Fruit fly (Drosophila melanogaster) whole organism, wandering third instar larva: Measurements from ENCODE around the gene Rm62.
A peak's percentile ranks its signal among the peaks of the same experiment; 100 is the strongest.

Experiments used
- Abd-B ChIP-seq: fragments of >200 bp; optimal IDR thresholded peaks from 2 replicates; lab custom pipeline; 2017; ENCODE audit warnings: missing biosample characterization, missing genetic modification characterization
- CG32264 ChIP-seq: fragments of 200-800 bp; sonication (Bioruptor generic); optimal IDR thresholded peaks from 2 replicates; lab custom pipeline; 2016; ENCODE audit warnings: missing biosample characterization, missing genetic modification characterization
- CG9705 ChIP-seq: fragments of 200-800 bp; sonication (Bioruptor generic); optimal IDR thresholded peaks from 2 replicates; lab custom pipeline; 2018; ENCODE audit warnings: missing biosample characterization, mild to moderate bottlenecking, missing genetic modification characterization
- CrebA ChIP-seq: fragments of 200-800 bp; sonication (Bioruptor generic); optimal IDR thresholded peaks from 2 replicates; lab custom pipeline; 2016; ENCODE audit warnings: missing biosample characterization, mild to moderate bottlenecking, missing genetic modification characterization, borderline replicate concordance
- Dfd ChIP-seq: fragments of >200 bp; optimal IDR thresholded peaks from 2 replicates; lab custom pipeline; 2017; ENCODE audit warnings: missing biosample characterization, missing genetic modification characterization
- Dif ChIP-seq: fragments of 200-275, 200-300 bp; sonication (Bioruptor generic); optimal IDR thresholded peaks from 2 replicates; lab custom pipeline; 2018; ENCODE audit warnings: missing biosample characterization, missing genetic modification characterization; ENCODE audit not compliant: partially characterized antibody
- GATAd ChIP-seq: sonication (Bioruptor generic); optimal IDR thresholded peaks from 2 replicates; lab custom pipeline; 2016; ENCODE audit warnings: missing biosample characterization, missing genetic modification characterization
- HLH106 ChIP-seq: fragments of 200-800 bp; optimal IDR thresholded peaks from 3 replicates; lab custom pipeline; 2019; ENCODE audit warnings: missing biosample characterization, mild to moderate bottlenecking, missing genetic modification characterization, moderate library complexity
- Hr83 ChIP-seq: fragments of 200-300 bp; sonication (Bioruptor generic); optimal IDR thresholded peaks from 2 replicates; lab custom pipeline; 2016; ENCODE audit warnings: missing biosample characterization, mild to moderate bottlenecking, missing genetic modification characterization, moderate library complexity; ENCODE audit not compliant: poor library complexity, severe bottlenecking
- Jra ChIP-seq: sonication (Bioruptor generic); optimal IDR thresholded peaks from 2 replicates; lab custom pipeline; 2016; ENCODE audit warnings: missing biosample characterization, missing genetic modification characterization
- Mio ChIP-seq: sonication (Bioruptor generic); optimal IDR thresholded peaks from 2 replicates; lab custom pipeline; 2016; ENCODE audit warnings: missing biosample characterization, missing genetic modification characterization
- Myc ChIP-seq: fragments of >200 bp; optimal IDR thresholded peaks from 2 replicates; lab custom pipeline; 2017
- N ChIP-seq: fragments of >200 bp; optimal IDR thresholded peaks from 2 replicates; lab custom pipeline; 2018; ENCODE audit warnings: missing biosample characterization, missing external identifiers, missing genetic modification characterization
- OdsH ChIP-seq: fragments of 200-800 bp; sonication (Bioruptor generic); optimal IDR thresholded peaks from 2 replicates; lab custom pipeline; 2016; ENCODE audit warnings: missing biosample characterization, mild to moderate bottlenecking, missing genetic modification characterization
- Rel ChIP-seq, 2 experiments: fragments of 200-800 bp; sonication (Bioruptor generic) in 1 of 2; optimal IDR thresholded peaks; 2 replicates in 1 of 2; 3 replicates in 1 of 2; lab custom pipeline; 2016 to 2019; ENCODE audit warnings: mild to moderate bottlenecking in 2 of 2, missing biosample characterization in 2 of 2, missing genetic modification characterization in 2 of 2, moderate library complexity in 1 of 2
- Sp1 ChIP-seq: fragments of 200-800 bp; sonication (Bioruptor generic); optimal IDR thresholded peaks from 3 replicates; lab custom pipeline; 2019; ENCODE audit warnings: missing biosample characterization, mild to moderate bottlenecking, missing genetic modification characterization, moderate library complexity
- Vsx2 ChIP-seq: fragments of 200-300, 225-300 bp; sonication (Bioruptor generic); optimal IDR thresholded peaks from 2 replicates; lab custom pipeline; 2018; ENCODE audit warnings: missing biosample characterization, missing genetic modification characterization; ENCODE audit not compliant: partially characterized antibody
- br ChIP-seq: fragments of 200-800 bp; sonication (Bioruptor generic); optimal IDR thresholded peaks from 2 replicates; lab custom pipeline; 2016; ENCODE audit warnings: missing biosample characterization, missing genetic modification characterization
- ey ChIP-seq: fragments of 200-800 bp; sonication (Bioruptor generic); optimal IDR thresholded peaks from 2 replicates; lab custom pipeline; 2016; ENCODE audit warnings: missing biosample characterization, missing genetic modification characterization
- foxo ChIP-seq, 2 experiments: fragments of 200-800 bp; sonication (Bioruptor generic); optimal IDR thresholded peaks; 2 replicates in 1 of 2; 3 replicates in 1 of 2; lab custom pipeline; 2016 to 2017; ENCODE audit warnings: missing biosample characterization in 2 of 2, missing genetic modification characterization in 2 of 2
- fru ChIP-seq: fragments of 200-800 bp; sonication (Bioruptor generic); optimal IDR thresholded peaks from 3 replicates; lab custom pipeline; 2016; ENCODE audit warnings: missing biosample characterization, mild to moderate bottlenecking, missing genetic modification characterization
- h ChIP-seq: fragments of 200-800 bp; sonication (Bioruptor generic); optimal IDR thresholded peaks from 3 replicates; lab custom pipeline; 2016; ENCODE audit warnings: missing biosample characterization, mild to moderate bottlenecking, missing genetic modification characterization
- jim ChIP-seq: fragments of 175-275, 200-325 bp; sonication (Bioruptor generic); optimal IDR thresholded peaks from 2 replicates; lab custom pipeline; 2016; ENCODE audit warnings: missing biosample characterization, mild to moderate bottlenecking, missing genetic modification characterization
- rgr ChIP-seq: fragments of 200-800 bp; sonication (Bioruptor generic); optimal IDR thresholded peaks from 3 replicates; lab custom pipeline; 2016; ENCODE audit warnings: missing biosample characterization, mild to moderate bottlenecking, missing genetic modification characterization
- sv ChIP-seq: fragments of 200-800 bp; sonication (Bioruptor generic); optimal IDR thresholded peaks from 3 replicates; lab custom pipeline; 2016; ENCODE audit warnings: missing biosample characterization, missing genetic modification characterization
- usp ChIP-seq: fragments of >200 bp; optimal IDR thresholded peaks from 2 replicates; lab custom pipeline; 2017; ENCODE audit warnings: missing biosample characterization, missing genetic modification characterization
- woc ChIP-seq: sonication (Bioruptor generic); optimal IDR thresholded peaks from 2 replicates; lab custom pipeline; 2016; ENCODE audit warnings: missing biosample characterization, mild to moderate bottlenecking, missing genetic modification characterization

Gene Rm62

dm6 chr3R:6008202-6009062 lies at the start of gene Rm62:
TSS of gene Rm62 (minus strand) at chr3R:6008579.
- TF ChIP-seq HLH106 (peak; percentile 15), br (GFP tag; lab: Kevin White, UChicago) (no peak), CrebA (no peak), fru (GFP tag; lab: Kevin White, UChicago) (no peak), Sp1 (peak; percentile 28), Jra (GFP tag; lab: Kevin White, UChicago) (no peak), Rel (GFP tag; optimal IDR thresholded peaks at IDR 0.05; lab: Kevin White, UChicago) (no peak), Rel (tag; optimal IDR thresholded peaks at IDR 0.05; lab: Kevin White, UChicago) (peak; percentile 41)
- TF ChIP-seq, all 38 proteins: peak for 3

DNA sequence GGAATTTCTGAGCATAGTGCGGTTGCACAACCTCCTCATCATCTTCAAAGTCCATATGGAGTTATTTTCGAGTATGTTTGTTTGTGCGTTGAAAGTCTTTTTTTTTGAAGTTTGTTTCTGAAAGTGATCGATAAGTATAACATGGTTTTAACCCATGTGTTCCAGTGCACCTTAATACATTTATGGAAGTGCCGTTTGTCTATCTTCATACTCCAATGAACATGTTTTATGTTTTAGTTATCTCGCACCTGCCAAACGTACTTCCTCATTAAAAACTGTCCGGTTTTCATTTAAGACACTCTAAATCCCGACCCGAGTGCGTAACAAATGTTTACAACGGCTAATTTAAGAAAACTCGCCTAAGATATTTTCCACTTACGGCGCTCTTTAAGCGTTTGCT lies 49.1 kb upstream of the Rm62 start, which contains the start of gene CG15580:
Gene CG15580, minus strand, starts transcription at position 101 of the 400 bp plus-strand sequence.
- no peak for TF ChIP-seq jim (GFP tag; lab: Kevin White, UChicago)
- no peak for TF ChIP-seq h (GFP tag; lab: Kevin White, UChicago)
- no peak for TF ChIP-seq Mio (GFP tag; lab: Kevin White, UChicago)

DNA sequence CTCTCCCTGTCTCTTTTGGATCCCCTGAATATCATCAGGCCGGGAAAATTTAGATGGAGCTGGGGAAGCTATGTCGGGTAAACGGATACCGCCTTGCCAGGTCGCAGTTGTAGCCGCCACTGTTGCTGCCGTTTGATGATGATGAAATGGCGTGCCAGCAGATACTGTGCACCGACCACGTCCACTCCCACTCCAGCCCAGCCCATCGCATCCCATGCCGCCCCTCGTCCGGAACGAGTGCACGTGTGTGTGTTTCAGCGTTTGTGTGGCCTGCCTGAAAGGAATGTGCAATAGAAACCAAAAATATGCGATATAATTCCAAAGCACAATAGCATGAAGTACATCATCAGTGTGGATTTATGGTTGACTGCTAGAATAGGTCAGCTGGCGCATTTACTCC lies 29.8 kb upstream of the Rm62 start:
- TF ChIP-seq Dif = no peak
- TF ChIP-seq woc (GFP tag; lab: Kevin White, UChicago) = no peak
- no peak for TF ChIP-seq CG32264
- TF ChIP-seq rgr (GFP tag; lab: Kevin White, UChicago) = no peak
- TF ChIP-seq OdsH (GFP tag; lab: Kevin White, UChicago) = no peak
- no peak for TF ChIP-seq Abd-B (GFP tag; lab: Kevin White, UChicago)
- TF ChIP-seq h (GFP tag; lab: Kevin White, UChicago) = no peak
- no peak for TF ChIP-seq ey (GFP tag; lab: Kevin White, UChicago)
- TF ChIP-seq Vsx2 (GFP tag; lab: Kevin White, UChicago) = no peak

- TF ChIP-seq usp (GFP tag; lab: Kevin White, UChicago) (no peak), fru (GFP tag; lab: Kevin White, UChicago) (no peak), Vsx2 (GFP tag; lab: Kevin White, UChicago) (no peak), Myc (no peak), Dfd (GFP tag; lab: Kevin White, UChicago) (no peak), Mio (GFP tag; lab: Kevin White, UChicago) (no peak), GATAd (GFP tag; lab: Kevin White, UChicago) (no peak), woc (GFP tag; lab: Kevin White, UChicago) (no peak), N (GFP tag; lab: Kevin White, UChicago) (no peak), br (GFP tag; lab: Kevin White, UChicago) (no peak), sv (no peak), Jra (GFP tag; lab: Kevin White, UChicago) (no peak), h (GFP tag; lab: Kevin White, UChicago) (no peak), CrebA (no peak), foxo (GFP tag; optimal IDR thresholded peaks at IDR 0.05; lab: Kevin White, UChicago) (no peak), Hr83 (GFP tag; lab: Kevin White, UChicago) (no peak), CG9705 (GFP tag; lab: Kevin White, UChicago) (no peak), Sp1 (no peak)
Observed at dm6 chr3R:6027674-6028073, 19.3 kb upstream of the Rm62 start.

- TF ChIP-seq rgr (GFP tag; lab: Kevin White, UChicago) = no peak
- no peak for TF ChIP-seq Dif
- no peak for TF ChIP-seq Abd-B (GFP tag; lab: Kevin White, UChicago)
Observed at dm6 chr3R:6027138-6027537, 18.8 kb upstream of the Rm62 start, which contains the start of gene CtsL3. TSS of gene CtsL3 (minus strand) at chr3R:6027238.

- TF ChIP-seq usp (GFP tag; lab: Kevin White, UChicago) = no peak
- no peak for TF ChIP-seq CG32264
Observed at dm6 chr3R:6025227-6025626, 16.8 kb upstream of the Rm62 start.
